Worm (Caenorhabditis elegans) whole organism, L2 larva: ENCODE data around the gene Y57A10A.29.

Source experiments
- C34F6.9 ChIP-seq: fragments of 150-350 bp; optimal IDR thresholded peaks from 2 replicates; lab custom pipeline; 2014; ENCODE audit warnings: missing biosample characterization, missing genetic modification characterization
- F13H6.1 ChIP-seq: sonication (generic microtip); optimal IDR thresholded peaks from 2 replicates; lab custom pipeline; 2016; ENCODE audit warnings: missing genetic modification characterization, missing compliant biosample characterization
- R02D3.7 ChIP-seq: fragments of 150-350 bp; optimal IDR thresholded peaks from 2 replicates; lab custom pipeline; 2014; ENCODE audit warnings: missing biosample characterization, missing genetic modification characterization
- Y55F3AM.14 ChIP-seq: fragments of 200-800 bp; sonication (Bioruptor generic); optimal IDR thresholded peaks from 2 replicates; lab custom pipeline; 2018; ENCODE audit warnings: mild to moderate bottlenecking, missing genetic modification characterization, missing compliant biosample characterization
- ZK546.5 ChIP-seq: sonication (generic microtip); optimal IDR thresholded peaks from 2 replicates; lab custom pipeline; 2017; ENCODE audit warnings: missing biosample characterization, missing genetic modification characterization
- alr-1 ChIP-seq: fragments of 150-350 bp; optimal IDR thresholded peaks from 2 replicates; lab custom pipeline; 2014; ENCODE audit warnings: missing biosample characterization, missing genetic modification characterization
- aly-2 ChIP-seq: fragments of 150-350 bp; optimal IDR thresholded peaks from 2 replicates; lab custom pipeline; 2014; ENCODE audit warnings: missing biosample characterization, missing genetic modification characterization
- ama-1 ChIP-seq: fragments of 150-350 bp; optimal IDR thresholded peaks from 2 replicates; lab custom pipeline; 2018; ENCODE audit warnings: inconsistent platforms
- blmp-1 ChIP-seq: sonication (generic microtip); optimal IDR thresholded peaks from 2 replicates; lab custom pipeline; 2017; ENCODE audit warnings: missing genetic modification characterization, mild to moderate bottlenecking, missing compliant biosample characterization, antibody characterized with exemption, moderate library complexity; ENCODE audit not compliant: insufficient read depth
- ceh-16 ChIP-seq: fragments of 150-350 bp; optimal IDR thresholded peaks from 2 replicates; lab custom pipeline; 2014; ENCODE audit warnings: missing biosample characterization, missing genetic modification characterization
- ceh-82 ChIP-seq: fragments of 150-350 bp; optimal IDR thresholded peaks from 2 replicates; lab custom pipeline; 2014; ENCODE audit warnings: missing biosample characterization, missing genetic modification characterization
- crh-2 ChIP-seq: sonication (generic microtip); optimal IDR thresholded peaks from 2 replicates; lab custom pipeline; 2017; ENCODE audit warnings: missing biosample characterization, missing genetic modification characterization
- dmd-4 ChIP-seq: sonication (generic microtip); optimal IDR thresholded peaks from 2 replicates; lab custom pipeline; 2017; ENCODE audit warnings: missing biosample characterization, missing genetic modification characterization
- egl-27 ChIP-seq: sonication (generic microtip); optimal IDR thresholded peaks from 3 replicates; lab custom pipeline; 2017; ENCODE audit warnings: missing biosample characterization, missing genetic modification reagents, missing genetic modification characterization
- elt-1 ChIP-seq: fragments of 150-350 bp; optimal IDR thresholded peaks from 2 replicates; lab custom pipeline; 2014; ENCODE audit warnings: missing biosample characterization, missing genetic modification characterization
- elt-3 ChIP-seq: sonication (generic microtip); optimal IDR thresholded peaks from 2 replicates; lab custom pipeline; 2017; ENCODE audit warnings: missing biosample characterization, missing genetic modification characterization
- fos-1 ChIP-seq: fragments of 150-350 bp; optimal IDR thresholded peaks from 2 replicates; lab custom pipeline; 2014; ENCODE audit warnings: missing biosample characterization, missing genetic modification characterization
- gmeb-1 ChIP-seq: fragments of 150-350 bp; optimal IDR thresholded peaks from 2 replicates; lab custom pipeline; 2014; ENCODE audit warnings: missing biosample characterization, missing genetic modification characterization
- lin-11 ChIP-seq: fragments of 150-350 bp; sonication (generic microtip); optimal IDR thresholded peaks from 2 replicates; lab custom pipeline; 2014; ENCODE audit warnings: missing biosample characterization, missing genetic modification characterization, inconsistent platforms, mixed read lengths
- lin-13 ChIP-seq: fragments of 150-350 bp; optimal IDR thresholded peaks from 2 replicates; lab custom pipeline; 2014; ENCODE audit warnings: missing biosample characterization, missing genetic modification reagents, missing genetic modification characterization
- lin-39 ChIP-seq: fragments of 150-350 bp; optimal IDR thresholded peaks from 2 replicates; lab custom pipeline; 2014; ENCODE audit warnings: missing biosample characterization, missing genetic modification reagents, missing genetic modification characterization
- lsy-2 ChIP-seq, 2 experiments: fragments of 150-350 bp in 1 of 2; sonication (generic microtip) in 1 of 2; optimal IDR thresholded peaks; 2 replicates each; lab custom pipeline; 2014 to 2017; ENCODE audit warnings: missing biosample characterization in 2 of 2, missing genetic modification characterization in 2 of 2
- mab-5 ChIP-seq: fragments of 150-350 bp; optimal IDR thresholded peaks from 2 replicates; lab custom pipeline; 2014; ENCODE audit warnings: missing biosample characterization, missing genetic modification characterization
- mbf-1 ChIP-seq: sonication (generic microtip); optimal IDR thresholded peaks from 2 replicates; lab custom pipeline; 2017; ENCODE audit warnings: missing biosample characterization, missing genetic modification characterization
- mdl-1 ChIP-seq, 2 experiments: fragments of 150-350 bp in 1 of 2; sonication (generic microtip) in 1 of 2; optimal IDR thresholded peaks; 2 replicates each; lab custom pipeline; 2017; ENCODE audit warnings: missing biosample characterization in 2 of 2, missing genetic modification characterization in 2 of 2
- nhr-10 ChIP-seq: sonication (generic microtip); optimal IDR thresholded peaks from 2 replicates; lab custom pipeline; 2017; ENCODE audit warnings: missing biosample characterization, missing genetic modification characterization
- nhr-11 ChIP-seq: fragments of 150-350 bp; optimal IDR thresholded peaks from 2 replicates; lab custom pipeline; 2014; ENCODE audit warnings: missing biosample characterization, missing genetic modification characterization
- nhr-12 ChIP-seq: fragments of 150-350 bp; optimal IDR thresholded peaks from 2 replicates; lab custom pipeline; 2014; ENCODE audit warnings: missing biosample characterization, missing genetic modification characterization
- nhr-129 ChIP-seq: fragments of 150-350 bp; optimal IDR thresholded peaks from 2 replicates; lab custom pipeline; 2014; ENCODE audit warnings: missing biosample characterization, missing genetic modification characterization
- nhr-21 ChIP-seq: fragments of 150-350 bp; optimal IDR thresholded peaks from 2 replicates; lab custom pipeline; 2014; ENCODE audit warnings: missing biosample characterization, missing genetic modification characterization
- nhr-23 ChIP-seq: fragments of 150-350 bp; optimal IDR thresholded peaks from 2 replicates; lab custom pipeline; 2014; ENCODE audit warnings: missing biosample characterization, missing genetic modification reagents, missing genetic modification characterization
- nhr-237 ChIP-seq: fragments of 150-350 bp; optimal IDR thresholded peaks from 2 replicates; lab custom pipeline; 2014; ENCODE audit warnings: missing biosample characterization, missing genetic modification characterization
- nhr-25 ChIP-seq: fragments of 150-350 bp; sonication (generic microtip); optimal IDR thresholded peaks from 3 replicates; lab custom pipeline; 2014; ENCODE audit warnings: missing biosample characterization, missing genetic modification characterization
- nhr-6 ChIP-seq: fragments of 150-350 bp; optimal IDR thresholded peaks from 2 replicates; lab custom pipeline; 2014; ENCODE audit warnings: missing biosample characterization, missing genetic modification characterization
- nhr-77 ChIP-seq: fragments of 150-350 bp; optimal IDR thresholded peaks from 2 replicates; lab custom pipeline; 2014; ENCODE audit warnings: missing biosample characterization, missing genetic modification characterization
- peb-1 ChIP-seq: fragments of 150-350 bp; optimal IDR thresholded peaks from 2 replicates; lab custom pipeline; 2014; ENCODE audit warnings: missing biosample characterization, missing genetic modification characterization
- sem-4 ChIP-seq: fragments of 150-350 bp; optimal IDR thresholded peaks from 2 replicates; lab custom pipeline; 2014; ENCODE audit warnings: missing biosample characterization, missing genetic modification reagents, missing genetic modification characterization
- skn-1 ChIP-seq: sonication (generic microtip); optimal IDR thresholded peaks from 2 replicates; lab custom pipeline; 2017; ENCODE audit warnings: missing biosample characterization, missing genetic modification characterization
- sma-3 ChIP-seq: sonication (generic microtip); optimal IDR thresholded peaks from 2 replicates; lab custom pipeline; 2016; ENCODE audit warnings: missing genetic modification reagents, missing genetic modification characterization, missing compliant biosample characterization
- sma-9 ChIP-seq, 2 experiments: fragments of 150-350 bp in 1 of 2; sonication (generic microtip) in 1 of 2; optimal IDR thresholded peaks; 2 replicates each; lab custom pipeline; 2014 to 2016; ENCODE audit warnings: missing genetic modification characterization in 2 of 2, mild to moderate bottlenecking in 1 of 2, missing biosample characterization in 1 of 2, missing compliant biosample characterization in 1 of 2, missing genetic modification reagents in 1 of 2, moderate library complexity in 1 of 2
- snpc-4 ChIP-seq: fragments of 150-350 bp; optimal IDR thresholded peaks from 2 replicates; lab custom pipeline; 2014; ENCODE audit warnings: missing biosample characterization, missing genetic modification characterization
- unc-39 ChIP-seq: fragments of 150-350 bp; optimal IDR thresholded peaks from 2 replicates; lab custom pipeline; 2014; ENCODE audit warnings: missing biosample characterization, missing genetic modification characterization
- unc-55 ChIP-seq: fragments of 150-350 bp; sonication (generic microtip); optimal IDR thresholded peaks from 3 replicates; lab custom pipeline; 2014; ENCODE audit warnings: missing biosample characterization, missing genetic modification reagents, missing genetic modification characterization
- unc-62 ChIP-seq: fragments of 150-350 bp; optimal IDR thresholded peaks from 2 replicates; lab custom pipeline; 2014; ENCODE audit warnings: missing biosample characterization, missing genetic modification reagents, missing genetic modification characterization
- zag-1 ChIP-seq: fragments of 150-350 bp; optimal IDR thresholded peaks from 2 replicates; lab custom pipeline; 2014; ENCODE audit warnings: missing biosample characterization, missing genetic modification characterization
- ztf-1 ChIP-seq: fragments of 200-800 bp; sonication (Bioruptor generic); conservative IDR thresholded peaks from 2 replicates; pipeline ENCODE4 v1.3.6; 2022; ENCODE audit warnings: missing genetic modification characterization, missing compliant biosample characterization
- ztf-11 ChIP-seq: sonication (generic microtip); optimal IDR thresholded peaks from 2 replicates; lab custom pipeline; 2017; ENCODE audit warnings: missing biosample characterization, missing genetic modification characterization
- ztf-4 ChIP-seq: fragments of 150-350 bp; optimal IDR thresholded peaks from 2 replicates; lab custom pipeline; 2014; ENCODE audit warnings: missing biosample characterization, missing genetic modification characterization

The Y57A10A.29 gene

ce11 chrII:12262567-12262966 is 16.8 kb upstream of the Y57A10A.29 start:
- no peak for TF ChIP-seq lin-13 (GFP tag; lab: Kevin White, UChicago)
- TF ChIP-seq lin-11 (tag; lab: Kevin White, UChicago), result no peak
- TF ChIP-seq nhr-77 (tag; lab: Kevin White, UChicago), result no peak
- TF ChIP-seq nhr-23, result no peak
- TF ChIP-seq ceh-82, result no peak
- peak; percentile 93 for TF ChIP-seq nhr-25
- no peak for TF ChIP-seq dmd-4 (tag; lab: Kevin White, UChicago)
- no peak for TF ChIP-seq mbf-1 (tag; lab: Kevin White, UChicago)
- no peak for TF ChIP-seq mdl-1 (tag; optimal IDR thresholded peaks at IDR 0.05; lab: Kevin White, UChicago)
- TF ChIP-seq nhr-237 (tag; lab: Kevin White, UChicago), result no peak
- no peak for TF ChIP-seq gmeb-1
- no peak for TF ChIP-seq unc-39 (tag; lab: Kevin White, UChicago)
- no peak for TF ChIP-seq unc-62 (GFP tag; lab: Kevin White, UChicago)
- no peak for TF ChIP-seq ztf-1
- no peak for TF ChIP-seq sem-4 (tag; lab: Kevin White, UChicago)
- no peak for TF ChIP-seq snpc-4 (tag; lab: Kevin White, UChicago)
- TF ChIP-seq ama-1 (lab: Kevin White, UChicago), result no peak
- peak; percentile 25 for TF ChIP-seq nhr-6 (tag; lab: Kevin White, UChicago)
- TF ChIP-seq lin-39 (tag; lab: Kevin White, UChicago), result no peak
- TF ChIP-seq sma-9 (GFP tag; optimal IDR thresholded peaks at IDR 0.05; lab: Kevin White, UChicago), result peak; percentile 20
- TF ChIP-seq sma-9 (tag; optimal IDR thresholded peaks at IDR 0.05; lab: Kevin White, UChicago), result no peak
- no peak for TF ChIP-seq elt-3
- TF ChIP-seq F13H6.1 (tag; lab: Kevin White, UChicago), result peak; percentile 31
- peak; percentile 29 for TF ChIP-seq fos-1
- peak; percentile 64 for TF ChIP-seq blmp-1
- no peak for TF ChIP-seq ZK546.5 (tag; lab: Kevin White, UChicago)
- no peak for TF ChIP-seq elt-1 (tag; lab: Kevin White, UChicago)
- TF ChIP-seq egl-27, result no peak
- TF ChIP-seq ceh-16, result peak; percentile 88
- TF ChIP-seq nhr-21, result no peak
- TF ChIP-seq mab-5 (tag; lab: Kevin White, UChicago), result no peak
- no peak for TF ChIP-seq nhr-10 (tag; lab: Kevin White, UChicago)
- TF ChIP-seq crh-2 (tag; lab: Kevin White, UChicago), result peak; percentile 16
- no peak for TF ChIP-seq skn-1 (tag; lab: Kevin White, UChicago)
- TF ChIP-seq zag-1 (tag; lab: Kevin White, UChicago), result no peak
- TF ChIP-seq nhr-11, result no peak
- TF ChIP-seq ztf-4 (tag; lab: Kevin White, UChicago), result no peak
- no peak for TF ChIP-seq R02D3.7 (tag; lab: Kevin White, UChicago)
- TF ChIP-seq unc-55, result no peak
- no peak for TF ChIP-seq C34F6.9 (tag; lab: Kevin White, UChicago)
- TF ChIP-seq aly-2, result no peak
- no peak for TF ChIP-seq peb-1 (tag; lab: Kevin White, UChicago)
- no peak for TF ChIP-seq lsy-2 (tag; optimal IDR thresholded peaks at IDR 0.05; lab: Kevin White, UChicago)
- no peak for TF ChIP-seq alr-1 (tag; lab: Kevin White, UChicago)
- peak; percentile 78 for TF ChIP-seq sma-3
- no peak for TF ChIP-seq nhr-129 (tag; lab: Kevin White, UChicago)
- no peak for TF ChIP-seq nhr-12 (tag; lab: Kevin White, UChicago)
- TF ChIP-seq Y55F3AM.14 (GFP tag; lab: Kevin White, UChicago), result no peak
- no peak for TF ChIP-seq ztf-11
